Worm (Caenorhabditis elegans): Measurements from ENCODE around the gene K08C7.6.

- TF ChIP-seq flt-1 (GFP tag; IDR thresholded peaks at IDR 0.05) (no peak), med-1 (GFP tag; optimal IDR thresholded peaks at IDR 0.05; ENCODE audit: insufficient read depth) (no peak), klf-2 (GFP tag; conservative IDR thresholded peaks at IDR 0.05) (no peak)
These were observed 32.4 kb upstream of the K08C7.6 start for ce11 chrIV:10718075-10718474.
